Worm (Caenorhabditis elegans) whole organism, L3 larva: ENCODE measurements around the gene slc-17.1.

Experiments used
- ama-1 ChIP-seq: fragments of 150-350 bp; optimal IDR thresholded peaks from 2 replicates; lab custom pipeline; 2018
- ceh-16 ChIP-seq: sonication (generic microtip); optimal IDR thresholded peaks from 2 replicates; lab custom pipeline; 2017; ENCODE audit warnings: missing biosample characterization, missing genetic modification characterization
- ceh-28 ChIP-seq: fragments of 150-350 bp; optimal IDR thresholded peaks from 2 replicates; lab custom pipeline; 2014; ENCODE audit warnings: missing biosample characterization, missing genetic modification reagents, missing genetic modification characterization
- egl-5 ChIP-seq: fragments of 150-350 bp; optimal IDR thresholded peaks from 2 replicates; lab custom pipeline; 2017; ENCODE audit warnings: missing biosample characterization, missing genetic modification reagents, missing genetic modification characterization, inconsistent platforms
- elt-1 ChIP-seq: fragments of 150-350 bp; optimal IDR thresholded peaks from 2 replicates; lab custom pipeline; 2014; ENCODE audit warnings: missing biosample characterization, missing genetic modification characterization
- elt-2 ChIP-seq: sonication (generic microtip); optimal IDR thresholded peaks from 2 replicates; lab custom pipeline; 2016; ENCODE audit warnings: missing genetic modification reagents, mild to moderate bottlenecking, missing genetic modification characterization, missing compliant biosample characterization
- fkh-2 ChIP-seq: fragments of 150-350 bp; optimal IDR thresholded peaks from 2 replicates; lab custom pipeline; 2014; ENCODE audit warnings: missing biosample characterization, missing genetic modification reagents, missing genetic modification characterization
- hmg-11 ChIP-seq: sonication (generic microtip); optimal IDR thresholded peaks from 2 replicates; lab custom pipeline; 2016; ENCODE audit warnings: missing genetic modification characterization, missing compliant biosample characterization
- jun-1 ChIP-seq: fragments of 150-350 bp; optimal IDR thresholded peaks from 2 replicates; lab custom pipeline; 2014; ENCODE audit warnings: missing biosample characterization, missing genetic modification reagents, missing genetic modification characterization
- lin-15B ChIP-seq: fragments of 150-350 bp; optimal IDR thresholded peaks from 2 replicates; lab custom pipeline; 2014; ENCODE audit warnings: missing biosample characterization, missing genetic modification characterization
- lin-39 ChIP-seq: fragments of 150-350 bp; optimal IDR thresholded peaks from 2 replicates; lab custom pipeline; 2018; ENCODE audit warnings: missing biosample characterization, missing genetic modification reagents, missing genetic modification characterization
- lsy-12 ChIP-seq: sonication (generic microtip); optimal IDR thresholded peaks from 2 replicates; lab custom pipeline; 2016; ENCODE audit warnings: mild to moderate bottlenecking, missing genetic modification characterization, missing compliant biosample characterization
- mdl-1 ChIP-seq: fragments of 150-350 bp; optimal IDR thresholded peaks from 2 replicates; lab custom pipeline; 2014; ENCODE audit warnings: missing biosample characterization, missing genetic modification characterization
- mml-1 ChIP-seq: fragments of 150-350 bp; sonication (generic microtip); optimal IDR thresholded peaks from 3 replicates; lab custom pipeline; 2014; ENCODE audit warnings: missing biosample characterization, missing genetic modification characterization
- nfya-1 ChIP-seq: sonication (generic microtip); optimal IDR thresholded peaks from 2 replicates; lab custom pipeline; 2017; ENCODE audit warnings: missing genetic modification characterization, mild to moderate bottlenecking, missing compliant biosample characterization, antibody characterized with exemption, moderate library complexity; ENCODE audit not compliant: insufficient read depth
- nhr-11 ChIP-seq: fragments of 150-350 bp; optimal IDR thresholded peaks from 2 replicates; lab custom pipeline; 2014; ENCODE audit warnings: missing biosample characterization, missing genetic modification characterization
- nhr-12 ChIP-seq: fragments of 150-350 bp; optimal IDR thresholded peaks from 2 replicates; lab custom pipeline; 2014; ENCODE audit warnings: missing biosample characterization, missing genetic modification characterization
- nhr-23 ChIP-seq: fragments of 150-350 bp; optimal IDR thresholded peaks from 2 replicates; lab custom pipeline; 2014; ENCODE audit warnings: missing biosample characterization, missing genetic modification reagents, missing genetic modification characterization
- nhr-25 ChIP-seq: sonication (generic microtip); optimal IDR thresholded peaks from 2 replicates; lab custom pipeline; 2017; ENCODE audit warnings: missing biosample characterization, missing genetic modification characterization
- nhr-28 ChIP-seq: fragments of 150-350 bp; optimal IDR thresholded peaks from 2 replicates; lab custom pipeline; 2014; ENCODE audit warnings: missing biosample characterization, missing genetic modification characterization
- nhr-43 ChIP-seq: sonication (generic microtip); optimal IDR thresholded peaks from 2 replicates; lab custom pipeline; 2016; ENCODE audit warnings: mild to moderate bottlenecking, missing genetic modification characterization, missing compliant biosample characterization; ENCODE audit not compliant: poor library complexity, severe bottlenecking
- nhr-77 ChIP-seq: fragments of 150-350 bp; optimal IDR thresholded peaks from 2 replicates; lab custom pipeline; 2014; ENCODE audit warnings: missing biosample characterization, missing genetic modification characterization
- pha-4 ChIP-seq: fragments of 150-350 bp; optimal IDR thresholded peaks from 2 replicates; lab custom pipeline; 2014; ENCODE audit warnings: missing biosample characterization, missing genetic modification reagents, missing genetic modification characterization
- sea-2 ChIP-seq: fragments of 150-350 bp; sonication (generic microtip); optimal IDR thresholded peaks from 4 replicates; lab custom pipeline; 2014; ENCODE audit warnings: missing biosample characterization, missing genetic modification reagents, missing genetic modification characterization
- skn-1 ChIP-seq: fragments of 150-350 bp; optimal IDR thresholded peaks from 2 replicates; lab custom pipeline; 2014; ENCODE audit warnings: missing biosample characterization, missing genetic modification characterization
- snpc-4 ChIP-seq: fragments of 150-350 bp; optimal IDR thresholded peaks from 2 replicates; lab custom pipeline; 2014; ENCODE audit warnings: missing biosample characterization, missing genetic modification characterization
- tbx-2 ChIP-seq: sonication (generic microtip); optimal IDR thresholded peaks from 2 replicates; lab custom pipeline; 2016; ENCODE audit warnings: mild to moderate bottlenecking, missing genetic modification characterization, missing compliant biosample characterization
- unc-39 ChIP-seq: sonication (generic microtip); optimal IDR thresholded peaks from 4 replicates; lab custom pipeline; 2017; ENCODE audit warnings: missing biosample characterization, missing genetic modification characterization
- ztf-4 ChIP-seq: fragments of 150-350 bp; optimal IDR thresholded peaks from 2 replicates; lab custom pipeline; 2014; ENCODE audit warnings: missing biosample characterization, missing genetic modification characterization

Gene slc-17.1

DNA sequence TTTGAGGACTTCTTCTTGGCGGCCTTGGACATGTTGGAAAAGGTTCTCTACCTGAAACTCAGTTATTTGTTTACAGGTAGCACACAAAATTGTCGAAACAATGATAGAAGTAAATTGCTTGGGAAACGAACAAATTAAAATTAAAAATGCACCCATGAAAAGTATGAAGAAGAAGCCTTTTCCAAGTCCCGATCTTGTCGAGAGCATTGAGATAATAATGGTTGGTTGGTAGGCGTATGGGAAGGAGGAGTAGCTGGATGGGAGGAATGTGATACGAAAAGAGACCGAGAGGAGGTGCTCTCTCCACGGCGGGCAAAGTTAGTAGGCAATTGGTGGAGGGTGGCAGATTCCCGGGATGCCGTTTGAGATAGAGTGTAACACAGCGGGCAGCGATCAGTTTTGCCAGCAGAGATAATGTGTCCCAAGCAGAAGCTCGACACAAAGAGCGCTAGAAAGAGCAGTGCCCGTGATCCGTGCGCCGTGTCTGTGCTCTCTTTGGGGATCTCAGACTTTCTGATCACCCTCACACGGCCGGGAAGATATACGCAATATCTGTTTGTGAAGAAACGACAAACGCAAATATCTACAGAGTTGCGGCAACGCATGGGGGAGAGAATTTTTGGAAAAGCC, 8.1 kb downstream of the slc-17.1 start, which contains the start of gene mlc-2:
TSS of gene mlc-2 (minus strand) at position 51 of the 630 bp plus-strand sequence.
- TF ChIP-seq lin-39 (tag; lab: Kevin White, UChicago): peak; percentile 8
- no peak for TF ChIP-seq nhr-28 (tag; lab: Kevin White, UChicago)
- no peak for TF ChIP-seq lsy-12 (tag; lab: Kevin White, UChicago)
- peak; percentile 19 for TF ChIP-seq pha-4 (tag; lab: Kevin White, UChicago)
- no peak for TF ChIP-seq fkh-2 (tag; lab: Kevin White, UChicago)
- TF ChIP-seq ama-1: no peak

DNA sequence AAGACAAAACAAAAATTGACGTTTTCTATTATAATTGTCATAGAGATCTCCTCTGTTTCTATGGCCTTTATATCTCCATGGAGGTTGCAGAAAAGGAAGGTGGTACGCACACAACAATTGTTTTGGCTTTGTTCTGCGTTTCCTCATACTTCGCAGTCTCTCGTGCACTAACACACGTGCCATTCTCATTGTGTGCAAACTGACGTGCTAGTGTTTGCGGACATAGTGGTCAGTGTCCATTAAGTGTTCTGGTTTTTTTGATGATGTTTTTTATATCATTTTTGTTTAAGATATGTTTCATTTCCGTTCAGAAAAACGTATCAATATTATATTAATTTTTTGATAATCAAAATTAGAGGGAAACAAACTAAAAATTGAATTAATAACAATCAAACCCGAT, 13.3 kb downstream of the slc-17.1 start, which contains the start of gene C36E6.2:
TSS of gene C36E6.2 (plus strand) at position 261 of the 400 bp plus-strand sequence.
- no peak for TF ChIP-seq sea-2 (GFP tag; lab: Kevin White, UChicago)
- TF ChIP-seq nhr-43 (tag; lab: Kevin White, UChicago): peak; percentile 31
- TF ChIP-seq snpc-4 (tag; lab: Kevin White, UChicago): peak; percentile 65
- peak; percentile 62 for TF ChIP-seq skn-1 (tag; lab: Kevin White, UChicago)
- TF ChIP-seq nhr-25 (tag; lab: Kevin White, UChicago): peak; percentile 81
- peak; percentile 98 for TF ChIP-seq mdl-1 (tag; lab: Kevin White, UChicago)
- peak; percentile 69 for TF ChIP-seq lin-39 (tag; lab: Kevin White, UChicago)
- TF ChIP-seq egl-5 (tag; lab: Kevin White, UChicago): peak; percentile 89
- peak; percentile 80 for TF ChIP-seq pha-4 (tag; lab: Kevin White, UChicago)
- TF ChIP-seq jun-1: peak; percentile 25
- no peak for TF ChIP-seq elt-1
- TF ChIP-seq nhr-28 (tag; lab: Kevin White, UChicago): no peak
- TF ChIP-seq ceh-28 (tag; lab: Kevin White, UChicago): peak; percentile 34
- TF ChIP-seq elt-2 (tag; lab: Kevin White, UChicago): peak; percentile 44
- TF ChIP-seq tbx-2 (tag; lab: Kevin White, UChicago): no peak
- TF ChIP-seq nhr-77 (tag; lab: Kevin White, UChicago): no peak
- TF ChIP-seq nfya-1 (tag; lab: Kevin White, UChicago): peak; percentile 77
- TF ChIP-seq lin-15B: peak; percentile 27
- TF ChIP-seq lsy-12 (tag; lab: Kevin White, UChicago): peak; percentile 42
- TF ChIP-seq hmg-11 (tag; lab: Kevin White, UChicago): peak; percentile 91
- peak; percentile 74 for TF ChIP-seq nhr-23 (tag; lab: Kevin White, UChicago)
- no peak for TF ChIP-seq mml-1

DNA sequence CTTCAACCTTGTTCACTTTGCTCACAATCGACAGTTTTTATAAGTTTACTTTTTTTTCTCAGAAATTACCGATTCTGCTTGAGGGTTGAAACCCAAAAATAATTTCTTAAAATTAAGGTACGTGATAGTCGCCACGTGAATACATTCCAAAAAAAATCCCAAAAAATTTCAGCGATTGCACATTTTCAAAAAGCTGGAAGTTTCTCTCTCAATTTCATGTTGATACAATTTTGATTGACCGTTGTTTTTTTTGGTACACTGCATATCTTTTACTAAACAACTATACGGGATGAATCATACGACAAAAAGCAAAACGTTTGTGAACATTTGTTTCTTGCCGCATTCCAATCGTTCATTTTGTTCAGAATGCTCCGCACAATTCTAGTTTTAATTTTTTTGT, 26.3 kb downstream of the slc-17.1 start, which contains the start of gene C36E6.8:
TSS of gene C36E6.8 (plus strand) at position 301 of the 400 bp plus-strand sequence.
- TF ChIP-seq ztf-4 (tag; lab: Kevin White, UChicago): no peak
- TF ChIP-seq tbx-2 (tag; lab: Kevin White, UChicago): no peak
- no peak for TF ChIP-seq pha-4 (tag; lab: Kevin White, UChicago)
- no peak for TF ChIP-seq unc-39 (tag; lab: Kevin White, UChicago)
- TF ChIP-seq lin-39 (tag; lab: Kevin White, UChicago): no peak
- TF ChIP-seq nhr-25 (tag; lab: Kevin White, UChicago): no peak

DNA sequence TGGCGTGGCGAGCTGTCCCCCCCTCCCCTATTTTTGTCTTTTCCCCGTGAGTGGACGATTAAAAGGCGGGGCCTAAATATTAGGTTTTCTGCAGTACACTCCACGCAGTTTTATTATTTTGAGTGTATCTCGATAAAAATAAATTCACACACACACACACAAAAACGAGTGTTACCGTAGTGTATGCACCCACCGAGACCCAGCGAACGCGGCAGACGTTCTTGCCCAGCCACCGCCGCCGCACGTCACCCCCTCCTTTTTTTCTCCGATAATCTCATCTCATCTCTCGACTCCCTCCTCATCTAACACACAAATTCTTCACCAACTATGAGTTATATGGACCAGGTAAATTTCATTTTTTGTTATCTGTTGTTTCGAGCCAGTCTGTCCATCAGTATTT, 30.5 kb downstream of the slc-17.1 start, which contains the start of gene fubl-3:
TSS of gene fubl-3 (plus strand) at position 212 of the 400 bp plus-strand sequence.
- TF ChIP-seq jun-1: no peak
- TF ChIP-seq lin-15B: peak; percentile 27
- peak; percentile 11 for TF ChIP-seq skn-1 (tag; lab: Kevin White, UChicago)
- TF ChIP-seq nhr-25 (tag; lab: Kevin White, UChicago): peak; percentile 7
- TF ChIP-seq nhr-12: no peak
- TF ChIP-seq mml-1: no peak
- TF ChIP-seq lin-39 (tag; lab: Kevin White, UChicago): peak; percentile 55
- peak; percentile 14 for TF ChIP-seq nhr-23 (tag; lab: Kevin White, UChicago)
- TF ChIP-seq elt-1: peak; percentile 1
- peak; percentile 72 for TF ChIP-seq snpc-4 (tag; lab: Kevin White, UChicago)
- peak; percentile 82 for TF ChIP-seq nfya-1 (tag; lab: Kevin White, UChicago)
- TF ChIP-seq nhr-11 (tag; lab: Kevin White, UChicago): no peak
- TF ChIP-seq elt-2 (tag; lab: Kevin White, UChicago): peak; percentile 27
- TF ChIP-seq pha-4 (tag; lab: Kevin White, UChicago): peak; percentile 23

DNA sequence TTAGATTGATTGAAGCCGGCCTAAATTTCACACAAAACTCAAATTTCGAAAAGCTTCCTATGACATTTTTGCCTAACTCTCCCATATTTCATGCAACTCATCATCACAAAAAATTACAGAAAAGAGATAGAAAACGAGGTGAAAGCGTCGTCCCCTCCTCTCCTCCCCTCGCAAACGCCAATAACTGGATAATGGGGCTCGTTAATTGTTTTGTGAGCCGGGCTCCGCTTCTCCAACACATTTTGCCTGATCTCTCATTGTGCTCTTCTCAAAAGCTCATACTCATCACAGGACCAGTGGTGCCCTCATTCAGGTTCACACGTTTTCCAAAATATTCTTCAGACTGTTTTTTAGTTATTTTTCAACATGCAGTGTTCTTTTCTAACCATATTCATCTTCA, 35.9 kb downstream of the slc-17.1 start, which contains the start of gene pbo-6:
TSS of gene pbo-6 (plus strand) at position 240 of the 400 bp plus-strand sequence.
- TF ChIP-seq ceh-16 (tag; lab: Kevin White, UChicago): no peak
- TF ChIP-seq egl-5 (tag; lab: Kevin White, UChicago): peak; percentile 91
